Worm (Caenorhabditis elegans) whole organism, L4 larva: Measurements from ENCODE around the gene C26H9A.4.
"Not testable (repeated sequence)": the region's sequence is repeated elsewhere in the genome, so short reads cannot be mapped to it uniquely, and the experiment has no call there.

Experiments used
- F10B5.3 ChIP-seq: sonication (generic microtip); optimal IDR thresholded peaks from 2 replicates; lab custom pipeline; 2016; ENCODE audit warnings: mild to moderate bottlenecking, missing genetic modification characterization, missing compliant biosample characterization
- F49E8.2 ChIP-seq: sonication (generic microtip); optimal IDR thresholded peaks from 2 replicates; lab custom pipeline; 2016; ENCODE audit warnings: missing compliant biosample characterization, mild to moderate bottlenecking, missing genetic modification characterization, borderline replicate concordance
- T26A8.4 ChIP-seq: fragments of 200-800 bp; sonication (Bioruptor generic); IDR thresholded peaks from 2 replicates; pipeline ENCODE4 v1.3.6; 2022; ENCODE audit warnings: missing genetic modification characterization, missing compliant biosample characterization
- Y105C5A.15 ChIP-seq: fragments of 200-800 bp; sonication (Bioruptor generic); IDR thresholded peaks from 2 replicates; pipeline ENCODE4 v1.3.6; 2022; ENCODE audit warnings: missing genetic modification characterization, missing compliant biosample characterization
- ZK337.2 ChIP-seq: fragments of 200-800 bp; sonication (Bioruptor generic); IDR thresholded peaks from 2 replicates; pipeline ENCODE4 v1.3.6; 2022; ENCODE audit warnings: missing genetic modification reagents, missing genetic modification characterization, missing compliant biosample characterization
- ZK546.5 ChIP-seq, 2 experiments: sonication (generic microtip); optimal IDR thresholded peaks; 2 replicates each; lab custom pipeline; 2017; ENCODE audit warnings: missing biosample characterization in 2 of 2, missing genetic modification characterization in 2 of 2
- aha-1 ChIP-seq: fragments of 150-350 bp; peaks from one replicate; lab custom pipeline; 2014; ENCODE audit warnings: missing biosample characterization, missing genetic modification characterization
- aly-2 ChIP-seq: sonication (generic microtip); optimal IDR thresholded peaks from 2 replicates; lab custom pipeline; 2018; ENCODE audit warnings: missing biosample characterization, missing genetic modification characterization
- arid-1 ChIP-seq: fragments of 200-800 bp; sonication (Bioruptor generic); conservative IDR thresholded peaks from 2 replicates; pipeline ENCODE4 v1.3.6; 2022; ENCODE audit warnings: missing genetic modification reagents, missing genetic modification characterization, missing compliant biosample characterization
- ceh-32 ChIP-seq: sonication (generic microtip); optimal IDR thresholded peaks from 2 replicates; lab custom pipeline; 2016; ENCODE audit warnings: mild to moderate bottlenecking, missing genetic modification characterization, missing compliant biosample characterization; ENCODE audit not compliant: poor library complexity
- ces-1 ChIP-seq: fragments of 150-350 bp; sonication (generic microtip); optimal IDR thresholded peaks from 4 replicates; lab custom pipeline; 2014; ENCODE audit warnings: missing biosample characterization, missing genetic modification reagents, missing genetic modification characterization
- cey-2 ChIP-seq: sonication (generic microtip); optimal IDR thresholded peaks from 3 replicates; lab custom pipeline; 2017; ENCODE audit warnings: missing genetic modification characterization, mild to moderate bottlenecking, missing compliant biosample characterization, antibody characterized with exemption, borderline replicate concordance; ENCODE audit not compliant: insufficient read depth
- daf-12 ChIP-seq: fragments of 150-350 bp; optimal IDR thresholded peaks from 2 replicates; lab custom pipeline; 2014; ENCODE audit warnings: missing biosample characterization, missing genetic modification reagents, missing genetic modification characterization
- daf-19 ChIP-seq: fragments of 200-800 bp; sonication (Bioruptor generic); conservative IDR thresholded peaks from 2 replicates; pipeline ENCODE4 v1.3.6; 2022; ENCODE audit warnings: missing genetic modification characterization, missing compliant biosample characterization
- dpl-1 ChIP-seq: fragments of 150-350 bp; optimal IDR thresholded peaks from 2 replicates; lab custom pipeline; 2014; ENCODE audit warnings: missing biosample characterization, missing genetic modification reagents, missing genetic modification characterization
- duxl-1 ChIP-seq: sonication (generic microtip); optimal IDR thresholded peaks from 2 replicates; lab custom pipeline; 2016; ENCODE audit warnings: mild to moderate bottlenecking, missing genetic modification characterization, moderate library complexity, missing compliant biosample characterization; ENCODE audit not compliant: poor library complexity
- dve-1 ChIP-seq: sonication (generic microtip); optimal IDR thresholded peaks from 2 replicates; lab custom pipeline; 2017; ENCODE audit warnings: antibody characterized with exemption, mild to moderate bottlenecking, missing genetic modification characterization, missing compliant biosample characterization; ENCODE audit not compliant: insufficient read depth
- egl-27 ChIP-seq: sonication (generic microtip); optimal IDR thresholded peaks from 3 replicates; lab custom pipeline; 2017; ENCODE audit warnings: missing biosample characterization, missing genetic modification reagents, missing genetic modification characterization
- hif-1 ChIP-seq, 2 experiments: sonication (generic microtip); optimal IDR thresholded peaks; 2 replicates each; lab custom pipeline; 2016 to 2017; ENCODE audit warnings: missing compliant biosample characterization in 2 of 2, missing genetic modification characterization in 2 of 2, missing genetic modification reagents in 2 of 2, missing genotype in 2 of 2, mild to moderate bottlenecking in 1 of 2
- hmg-1.1 ChIP-seq: fragments of 200-800 bp; sonication (Bioruptor generic); IDR thresholded peaks from 2 replicates; pipeline ENCODE4 v1.3.6; 2022; ENCODE audit warnings: missing genetic modification reagents, missing genetic modification characterization, missing compliant biosample characterization
- jun-1 ChIP-seq: fragments of 150-350 bp; optimal IDR thresholded peaks from 2 replicates; lab custom pipeline; 2014; ENCODE audit warnings: missing biosample characterization, missing genetic modification reagents, missing genetic modification characterization
- lin-1 ChIP-seq: fragments of 200-800 bp; sonication (Bioruptor generic); IDR thresholded peaks from 2 replicates; pipeline ENCODE4 v1.3.6; 2022; ENCODE audit warnings: missing genetic modification reagents, missing genetic modification characterization, missing compliant biosample characterization
- lsy-2 ChIP-seq, 2 experiments: fragments of 150-350 bp in 1 of 2; sonication (generic microtip) in 1 of 2; optimal IDR thresholded peaks; 2 replicates each; lab custom pipeline; 2014 to 2017; ENCODE audit warnings: missing biosample characterization in 2 of 2, missing genetic modification characterization in 2 of 2
- mdt-29 ChIP-seq: fragments of 200-800 bp; sonication (Bioruptor generic); IDR thresholded peaks from 2 replicates; pipeline ENCODE4 v1.3.6; 2022; ENCODE audit warnings: missing genetic modification reagents, missing genetic modification characterization, missing compliant biosample characterization
- nhr-42 ChIP-seq: fragments of 200-800 bp; sonication (Bioruptor generic); IDR thresholded peaks from 2 replicates; pipeline ENCODE4 v1.3.6; 2022; ENCODE audit warnings: missing genetic modification characterization, missing compliant biosample characterization
- nhr-76 ChIP-seq: fragments of 150-350 bp; optimal IDR thresholded peaks from 2 replicates; lab custom pipeline; 2014; ENCODE audit warnings: missing biosample characterization, missing genetic modification characterization
- rbr-2 ChIP-seq: sonication (generic microtip); optimal IDR thresholded peaks from 2 replicates; lab custom pipeline; 2016; ENCODE audit warnings: missing genotype, missing genetic modification characterization, missing compliant biosample characterization
- saeg-2 ChIP-seq: fragments of 200-800 bp; sonication (Bioruptor generic); IDR thresholded peaks from 2 replicates; pipeline ENCODE4 v1.3.6; 2022; ENCODE audit warnings: missing genetic modification reagents, missing genetic modification characterization, missing compliant biosample characterization
- snpc-1.2 ChIP-seq: fragments of 200-800 bp; sonication (Bioruptor generic); IDR thresholded peaks from 2 replicates; pipeline ENCODE4 v1.3.6; 2022; ENCODE audit warnings: missing genetic modification reagents, missing genetic modification characterization, missing compliant biosample characterization
- unc-62 ChIP-seq, 3 experiments: fragments of 150-350 bp in 1 of 3; sonication (generic microtip); optimal IDR thresholded peaks in 2 of 3; peaks in 1 of 3; 1 replicate in 1 of 3; 2 replicates in 2 of 3; lab custom pipeline; 2014 to 2017; ENCODE audit warnings: missing biosample characterization in 3 of 3, missing genetic modification characterization in 3 of 3, missing genetic modification reagents in 3 of 3, missing genotype in 1 of 3
- zip-11 ChIP-seq: fragments of 200-800 bp; sonication (Bioruptor generic); IDR thresholded peaks from 2 replicates; pipeline ENCODE4 v1.3.6; 2022; ENCODE audit warnings: missing genetic modification characterization, missing compliant biosample characterization
- ztf-11 ChIP-seq: fragments of 150-350 bp; optimal IDR thresholded peaks from 2 replicates; lab custom pipeline; 2014; ENCODE audit warnings: missing biosample characterization, missing genetic modification characterization

C26H9A.4 gene

DNA sequence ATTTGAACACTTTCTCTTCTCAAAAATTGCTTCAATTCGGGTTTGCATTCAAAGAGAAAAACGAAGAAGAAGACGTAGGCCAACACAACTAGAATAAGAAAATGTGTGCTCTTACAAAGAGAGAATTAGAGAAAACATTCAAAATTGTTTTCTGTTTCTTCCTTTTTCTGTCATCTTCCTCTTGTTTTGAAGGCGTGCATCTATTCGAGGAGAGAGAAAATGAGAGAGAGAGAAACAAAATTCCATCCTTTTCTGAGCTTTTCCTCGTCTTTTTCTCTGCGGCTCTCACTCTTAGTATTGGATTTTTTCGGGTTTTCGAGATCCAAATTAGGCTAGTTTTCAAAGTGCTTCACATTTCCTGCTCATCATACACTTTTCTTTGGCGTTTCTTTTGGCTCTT is 1.6 kb upstream of the C26H9A.4 start (continued):
- TF ChIP-seq nhr-76 (no peak), snpc-1.2 (GFP tag; lab: Robert Waterston, UW) (no peak), F10B5.3 (no peak)

DNA sequence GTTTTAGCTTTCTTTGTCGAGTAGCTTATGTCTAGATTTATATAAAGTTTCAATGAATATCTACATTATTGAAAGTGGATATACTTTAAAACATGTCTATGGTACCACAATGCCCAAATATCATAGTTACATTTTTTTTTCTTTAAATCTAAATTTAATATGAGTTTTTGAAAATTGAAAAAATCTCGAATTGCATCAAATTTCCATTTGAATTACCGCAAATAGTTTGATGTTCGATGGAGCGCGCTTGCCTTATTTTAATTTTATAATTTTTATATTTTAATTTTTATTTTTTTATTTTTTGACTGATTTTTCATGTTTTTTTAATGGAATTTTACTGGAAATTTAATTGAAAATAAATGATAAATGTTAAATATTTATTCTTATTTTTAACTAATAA is 21.5 kb downstream of the C26H9A.4 start, which contains the start of gene T23B5.4:
Gene T23B5.4 (plus strand): TSS at position 301 of the 400 bp plus-strand sequence.
- no peak for TF ChIP-seq duxl-1 (tag; lab: Kevin White, UChicago)
- TF ChIP-seq T26A8.4 (GFP tag; lab: Robert Waterston, UW) = no peak
- no peak for TF ChIP-seq dpl-1 (GFP tag; lab: Kevin White, UChicago)
- no peak for TF ChIP-seq F10B5.3
- TF ChIP-seq Y105C5A.15 = no peak
- no peak for TF ChIP-seq cey-2 (tag; lab: Kevin White, UChicago)
- TF ChIP-seq lin-1 (GFP tag; lab: Robert Waterston, UW) = no peak
- TF ChIP-seq ZK546.5 (tag; optimal IDR thresholded peaks at IDR 0.05; lab: Kevin White, UChicago) = no peak
- TF ChIP-seq ztf-11 (tag; lab: Kevin White, UChicago) = no peak
- TF ChIP-seq ceh-32 = no peak
- no peak for TF ChIP-seq arid-1 (GFP tag; lab: Robert Waterston, UW)
- no peak for TF ChIP-seq egl-27 (tag; lab: Kevin White, UChicago)
- no peak for TF ChIP-seq zip-11 (GFP tag; lab: Robert Waterston, UW)
- no peak for TF ChIP-seq hmg-1.1 (GFP tag; lab: Robert Waterston, UW)
- no peak for TF ChIP-seq saeg-2 (GFP tag; lab: Robert Waterston, UW)
- no peak for TF ChIP-seq ZK337.2 (GFP tag; lab: Robert Waterston, UW)
- no peak for TF ChIP-seq nhr-42 (GFP tag; lab: Robert Waterston, UW)
- TF ChIP-seq, all 104 proteins: peak for 0

DNA sequence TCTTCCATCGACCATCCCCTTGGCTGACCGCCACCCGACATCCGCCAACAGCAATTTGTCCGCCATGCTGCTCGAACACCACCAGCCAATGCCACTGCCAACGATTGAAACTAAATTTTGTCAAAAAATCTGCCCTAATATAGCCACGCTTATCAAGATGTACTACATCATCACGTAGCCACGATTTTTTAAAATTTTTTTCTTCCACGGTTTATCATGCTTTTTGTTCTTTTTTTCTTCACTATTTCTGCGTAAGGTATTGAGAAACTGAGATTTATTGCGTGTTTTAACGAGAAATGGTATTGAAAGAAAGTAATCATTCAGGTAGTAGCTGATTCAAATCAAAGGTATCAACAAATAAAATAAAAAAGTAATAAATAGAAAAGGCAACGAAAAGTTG is 23.9 kb downstream of the C26H9A.4 start, which contains the start of gene T23B5.6:
Gene T23B5.6 (minus strand): TSS at position 101 of the 400 bp plus-strand sequence.
- TF ChIP-seq hif-1 (tag; optimal IDR thresholded peaks at IDR 0.05; lab: Kevin White, UChicago); daf-12 (tag; lab: Kevin White, UChicago); ces-1 (GFP tag; lab: Kevin White, UChicago): not testable (repeated sequence)

DNA sequence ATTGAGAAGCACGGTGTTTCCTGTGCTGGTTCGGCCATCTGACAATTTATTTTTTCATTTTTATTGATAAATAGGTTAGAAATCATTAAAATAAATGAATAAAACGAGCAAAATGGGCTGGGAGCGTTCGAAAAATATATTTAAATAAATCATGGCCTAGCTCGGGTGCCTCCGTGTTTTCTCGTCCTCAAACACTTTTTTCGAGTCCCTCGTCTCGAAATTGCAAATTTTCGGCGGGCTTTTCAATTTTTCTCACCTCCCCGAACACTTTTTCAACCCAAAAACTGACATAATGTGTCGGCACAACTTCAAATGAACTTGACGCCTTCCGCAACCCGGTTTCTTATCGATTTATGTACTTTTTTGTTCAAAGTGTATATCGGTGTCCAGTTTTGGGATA is 31.1 kb downstream of the C26H9A.4 start, which contains the start of gene prmt-9:
Gene prmt-9 (minus strand): TSS at position 38 of the 400 bp plus-strand sequence.
- peak; percentile 68 for TF ChIP-seq dpl-1 (GFP tag; lab: Kevin White, UChicago)
- TF ChIP-seq dve-1 (tag; lab: Kevin White, UChicago) = no peak
- TF ChIP-seq lsy-2 (tag; optimal IDR thresholded peaks at IDR 0.05; lab: Kevin White, UChicago) = peak in 1 of 2 experiments; percentile 16

- no peak for TF ChIP-seq F49E8.2
- no peak for TF ChIP-seq rbr-2
- TF ChIP-seq daf-19 = no peak
- TF ChIP-seq mdt-29 (GFP tag; lab: Robert Waterston, UW) = no peak
- TF ChIP-seq aha-1 (tag; lab: Kevin White, UChicago) = peak; percentile 16
- TF ChIP-seq unc-62 (GFP tag; optimal IDR thresholded peaks at IDR 0.05 in 1 of 2; lab: Kevin White, UChicago) = peak in 1 of 2 experiments; percentile 11
- no peak for TF ChIP-seq unc-62 (tag; optimal IDR thresholded peaks at IDR 0.05; lab: Kevin White, UChicago)
- no peak for TF ChIP-seq jun-1
- no peak for TF ChIP-seq hif-1 (tag; optimal IDR thresholded peaks at IDR 0.05; lab: Kevin White, UChicago)
- TF ChIP-seq aly-2 (tag; lab: Kevin White, UChicago) = no peak
Observed at ce11 chrIV:12684826-12685594, 31.8 kb downstream of the C26H9A.4 start.
